Worm (Caenorhabditis elegans): Measurements from ENCODE around the gene Y44F5A.1.

Y44F5A.1 gene

ce11 chrIII:4247571-4247970 is at the start of gene Y44F5A.1:
Y44F5A.1 (minus strand) TSS chrIII:4247671.
- no peak for TF ChIP-seq che-1 (tag; optimal IDR thresholded peaks at IDR 0.05)
- TF ChIP-seq ttx-3 (tag; optimal IDR thresholded peaks at IDR 0.05): no peak
- no peak for TF ChIP-seq odd-2 (tag; optimal IDR thresholded peaks at IDR 0.05)
- no peak for TF ChIP-seq dmd-4 (tag; optimal IDR thresholded peaks at IDR 0.05; ENCODE audit: borderline replicate concordance)
- no peak for TF ChIP-seq C38D4.7 (GFP tag; optimal IDR thresholded peaks at IDR 0.05)
- no peak for TF ChIP-seq npax-4 (tag; optimal IDR thresholded peaks at IDR 0.05)
- TF ChIP-seq pha-4 (tag; optimal IDR thresholded peaks at IDR 0.05): no peak
- no peak for TF ChIP-seq tbx-7 (tag; optimal IDR thresholded peaks at IDR 0.05)
- TF ChIP-seq hlh-8 (tag; optimal IDR thresholded peaks at IDR 0.05): no peak
- TF ChIP-seq madf-2 (tag; optimal IDR thresholded peaks at IDR 0.05): no peak

ce11 chrIII:4294153-4294862 is 46.8 kb upstream of the Y44F5A.1 start, which contains the start of the genes nth-1 and R10E4.7:
nth-1 (minus strand) TSS chrIII:4294253.
R10E4.7 (plus strand) TSS chrIII:4294812.
- no peak for TF ChIP-seq mec-3 (tag; optimal IDR thresholded peaks at IDR 0.05; ENCODE audit: borderline replicate concordance)
- no peak for TF ChIP-seq ceh-30 (tag; optimal IDR thresholded peaks at IDR 0.05)
- TF ChIP-seq unc-55 (GFP tag; optimal IDR thresholded peaks at IDR 0.05): no peak
- no peak for TF ChIP-seq ceh-45 (GFP tag; IDR thresholded peaks at IDR 0.05)
- no peak for TF ChIP-seq ceh-34 (tag; optimal IDR thresholded peaks at IDR 0.05)
- TF ChIP-seq ref-2 (tag; optimal IDR thresholded peaks at IDR 0.05): no peak
- no peak for TF ChIP-seq elt-2 (tag; optimal IDR thresholded peaks at IDR 0.05)
- TF ChIP-seq hlh-8 (tag; optimal IDR thresholded peaks at IDR 0.05): no peak
- no peak for TF ChIP-seq F13H6.1 (tag; optimal IDR thresholded peaks at IDR 0.05)
- TF ChIP-seq fkh-6 (tag; optimal IDR thresholded peaks at IDR 0.05): no peak
- TF ChIP-seq ahr-1 (tag; optimal IDR thresholded peaks at IDR 0.05): no peak
- TF ChIP-seq nfya-1 (tag; optimal IDR thresholded peaks at IDR 0.05): no peak
- no peak for TF ChIP-seq ttx-3 (tag; optimal IDR thresholded peaks at IDR 0.05)
- TF ChIP-seq hlh-30 (tag; optimal IDR thresholded peaks at IDR 0.05; ENCODE audit: insufficient read depth): no peak
- TF ChIP-seq pqm-1 (tag; optimal IDR thresholded peaks at IDR 0.05): no peak
- TF ChIP-seq elt-4 (tag; optimal IDR thresholded peaks at IDR 0.05): no peak
- no peak for TF ChIP-seq unc-3 (GFP tag; conservative IDR thresholded peaks at IDR 0.05)
- no peak for TF ChIP-seq unc-3 (tag; optimal IDR thresholded peaks at IDR 0.05)

- no peak for TF ChIP-seq pat-9 (tag; optimal IDR thresholded peaks at IDR 0.05)
- no peak for TF ChIP-seq K09A11.1 (tag; optimal IDR thresholded peaks at IDR 0.05; ENCODE audit: insufficient read depth)
- TF ChIP-seq zip-5 (tag; optimal IDR thresholded peaks at IDR 0.05): no peak
- no peak for TF ChIP-seq ceh-45 (GFP tag; IDR thresholded peaks at IDR 0.05)
- TF ChIP-seq dmd-4 (tag; optimal IDR thresholded peaks at IDR 0.05; ENCODE audit: borderline replicate concordance): no peak
- no peak for TF ChIP-seq fkh-10 (GFP tag; optimal IDR thresholded peaks at IDR 0.05)
- no peak for TF ChIP-seq ceh-19 (GFP tag; optimal IDR thresholded peaks at IDR 0.05)
- no peak for TF ChIP-seq unc-42 (tag; optimal IDR thresholded peaks at IDR 0.05)
- TF ChIP-seq sox-4 (tag; optimal IDR thresholded peaks at IDR 0.05): no peak
- TF ChIP-seq K02D7.2 (tag; optimal IDR thresholded peaks at IDR 0.05): no peak
- no peak for TF ChIP-seq pax-1 (tag; optimal IDR thresholded peaks at IDR 0.05)
These were observed 45.6 kb upstream of the Y44F5A.1 start, which contains the start of gene R10E4.6 for ce11 chrIII:4293108-4293507. R10E4.6 (plus strand) TSS chrIII:4293408.

- TF ChIP-seq ceh-18 (tag; optimal IDR thresholded peaks at IDR 0.05): no peak
- TF ChIP-seq ceh-6 (GFP tag; optimal IDR thresholded peaks at IDR 0.05): no peak
- TF ChIP-seq hlh-15 (tag; optimal IDR thresholded peaks at IDR 0.05): no peak
- no peak for TF ChIP-seq K09A11.1 (tag; optimal IDR thresholded peaks at IDR 0.05; ENCODE audit: insufficient read depth)
- no peak for TF ChIP-seq fkh-10 (GFP tag; optimal IDR thresholded peaks at IDR 0.05)
- no peak for TF ChIP-seq che-1 (tag; optimal IDR thresholded peaks at IDR 0.05)
- no peak for TF ChIP-seq F13H6.1 (tag; optimal IDR thresholded peaks at IDR 0.05)
- peak; percentile 16 for TF ChIP-seq unc-42 (tag; optimal IDR thresholded peaks at IDR 0.05)
- TF ChIP-seq nhr-232 (tag; optimal IDR thresholded peaks at IDR 0.05): no peak
- no peak for TF ChIP-seq pat-9 (tag; optimal IDR thresholded peaks at IDR 0.05)
- TF ChIP-seq madf-2 (tag; optimal IDR thresholded peaks at IDR 0.05): no peak
- TF ChIP-seq unc-3 (GFP tag; conservative IDR thresholded peaks at IDR 0.05): no peak
- TF ChIP-seq unc-3 (tag; optimal IDR thresholded peaks at IDR 0.05): no peak
- no peak for TF ChIP-seq T23F11.4 (GFP tag; optimal IDR thresholded peaks at IDR 0.05)
- no peak for TF ChIP-seq mec-3 (tag; optimal IDR thresholded peaks at IDR 0.05; ENCODE audit: borderline replicate concordance)
- no peak for TF ChIP-seq odd-2 (tag; optimal IDR thresholded peaks at IDR 0.05)
- no peak for TF ChIP-seq lim-6 (tag; optimal IDR thresholded peaks at IDR 0.05)
- TF ChIP-seq nfya-1 (tag; optimal IDR thresholded peaks at IDR 0.05): peak; percentile 17
- no peak for TF ChIP-seq ahr-1 (tag; optimal IDR thresholded peaks at IDR 0.05)
These were observed 43.8 kb upstream of the Y44F5A.1 start, which contains the start of gene mcm-5 for ce11 chrIII:4291216-4291691. mcm-5 (minus strand) TSS chrIII:4291266.
